Worm (Caenorhabditis elegans): ENCODE measurements around the gene nxf-2.

DNA sequence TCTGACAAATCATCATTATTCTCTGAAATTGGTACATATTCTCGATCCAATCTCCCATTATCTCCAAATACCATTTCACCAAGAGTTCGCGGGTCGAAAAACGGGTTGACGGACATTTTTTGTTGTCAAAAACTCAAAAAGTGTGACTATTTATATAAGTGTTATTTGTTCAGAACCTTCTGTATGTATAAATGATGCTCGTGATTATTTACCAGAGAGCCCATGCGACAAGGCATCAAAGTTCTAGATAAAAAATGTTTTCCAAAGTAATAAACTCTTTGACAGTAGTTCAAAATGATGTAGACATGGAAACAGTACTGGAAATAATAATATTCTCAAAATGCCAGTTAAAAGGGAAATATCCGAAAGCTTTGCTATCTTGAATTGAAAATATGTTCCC lies 45.0 kb upstream of the nxf-2 start:
- TF ChIP-seq bed-3 (GFP tag; optimal IDR thresholded peaks at IDR 0.05): no peak
- TF ChIP-seq sptf-1 (tag; optimal IDR thresholded peaks at IDR 0.05): no peak
- TF ChIP-seq ham-2 (GFP tag; optimal IDR thresholded peaks at IDR 0.05): no peak
- no peak for TF ChIP-seq blmp-1 (tag; optimal IDR thresholded peaks at IDR 0.05)
- no peak for TF ChIP-seq elt-3 (tag; optimal IDR thresholded peaks at IDR 0.05)
- TF ChIP-seq cnd-1 (tag; optimal IDR thresholded peaks at IDR 0.05): no peak
- TF ChIP-seq ztf-11 (tag; optimal IDR thresholded peaks at IDR 0.05): no peak
- no peak for TF ChIP-seq lin-32 (GFP tag; optimal IDR thresholded peaks at IDR 0.05)
- no peak for TF ChIP-seq nhr-237 (tag; optimal IDR thresholded peaks at IDR 0.05)
- no peak for TF ChIP-seq unc-62 (GFP tag; optimal IDR thresholded peaks at IDR 0.05)
- no peak for TF ChIP-seq nhr-76 (tag; optimal IDR thresholded peaks at IDR 0.05)

Measured in whole organism, mixed stage, embryonic.